Worm (Caenorhabditis elegans): ENCODE data around the gene gldi-11.
A peak's percentile ranks its signal among the peaks of the same experiment; 100 is the strongest.

gldi-11 gene

ce11 chrII:4959719-4960118 lies 14.1 kb upstream of the gldi-11 start, which contains the start of gene ulp-2:
ulp-2 (minus strand) TSS chrII:4959876.
- TF ChIP-seq lsy-2 (tag; optimal IDR thresholded peaks at IDR 0.05) (peak in 1 of 2 experiments; percentile 53), daf-8 (GFP tag; IDR thresholded peaks at IDR 0.05) (no peak), snpc-4 (tag; optimal IDR thresholded peaks at IDR 0.05) (no peak), lir-3 (tag; optimal IDR thresholded peaks at IDR 0.05) (no peak), dpl-1 (GFP tag; optimal IDR thresholded peaks at IDR 0.05) (peak; percentile 14), aha-1 (tag) (peak; percentile 96)

ce11 chrII:4955353-4955752 lies 9.8 kb upstream of the gldi-11 start, which contains the start of gene pbs-3:
pbs-3 (minus strand) TSS chrII:4955427.
- TF ChIP-seq spr-1 (tag; optimal IDR thresholded peaks at IDR 0.05) (no peak), Y5F2A.4 (GFP tag; optimal IDR thresholded peaks at IDR 0.05) (no peak), mes-2 (tag; optimal IDR thresholded peaks at IDR 0.05; ENCODE audit: poor library complexity, severe bottlenecking) (peak; percentile 95), lin-39 (tag; optimal IDR thresholded peaks at IDR 0.05) (no peak), egl-43 (GFP tag; IDR thresholded peaks at IDR 0.05) (no peak), hmg-1.1 (GFP tag; IDR thresholded peaks at IDR 0.05) (peak; percentile 43; the same call in 1 of the 2 replicates), unc-130 (GFP tag; optimal IDR thresholded peaks at IDR 0.05) (peak; percentile 83), Y48G9A.11 (GFP tag; IDR thresholded peaks at IDR 0.05) (0 out of 2 replicates have a peak, but pooled peaks have one; percentile 19), T20F7.1 (GFP tag; optimal IDR thresholded peaks at IDR 0.05) (no peak), dmd-8 (GFP tag; IDR thresholded peaks at IDR 0.05) (no peak), ctbp-1 (GFP tag; IDR thresholded peaks at IDR 0.05) (no peak), mep-1 (tag; optimal IDR thresholded peaks at IDR 0.05) (peak; percentile 77), lin-13 (GFP tag; optimal IDR thresholded peaks at IDR 0.05) (peak; percentile 58), Y75B8A.6 (GFP tag; IDR thresholded peaks at IDR 0.05) (no peak), cey-2 (tag; optimal IDR thresholded peaks at IDR 0.05; ENCODE audit: borderline replicate concordance, insufficient read depth) (no peak), F37D6.2 (tag; optimal IDR thresholded peaks at IDR 0.05) (no peak), tra-1 (GFP tag; IDR thresholded peaks at IDR 0.05) (no peak), nhr-28 (tag; optimal IDR thresholded peaks at IDR 0.05) (peak; percentile 62), unc-62 (GFP tag; optimal IDR thresholded peaks at IDR 0.05 in 1 of 2) (peak in 1 of 2 experiments; percentile 82), unc-62 (tag; optimal IDR thresholded peaks at IDR 0.05) (no peak), ama-1 (optimal IDR thresholded peaks at IDR 0.05) (peak; percentile 66), spr-3 (GFP tag; optimal IDR thresholded peaks at IDR 0.05) (no peak), nhr-10 (tag; optimal IDR thresholded peaks at IDR 0.05) (no peak), saeg-2 (GFP tag; IDR thresholded peaks at IDR 0.05) (no peak), rbr-2 (tag; optimal IDR thresholded peaks at IDR 0.05) (peak; percentile 2), php-3 (GFP tag; IDR thresholded peaks at IDR 0.05) (no peak), D1046.2 (GFP tag; IDR thresholded peaks at IDR 0.05) (no peak), F10B5.3 (tag; optimal IDR thresholded peaks at IDR 0.05) (no peak), lin-38 (GFP tag; IDR thresholded peaks at IDR 0.05) (peak; percentile 77), ztf-7 (tag; optimal IDR thresholded peaks at IDR 0.05) (no peak), pha-4 (GFP tag; IDR thresholded peaks at IDR 0.05) (no peak), pha-4 (tag; optimal IDR thresholded peaks at IDR 0.05) (no peak), daf-8 (GFP tag; IDR thresholded peaks at IDR 0.05) (no peak), ceh-32 (tag; optimal IDR thresholded peaks at IDR 0.05; ENCODE audit: poor library complexity) (no peak), hif-1 (tag; optimal IDR thresholded peaks at IDR 0.05) (peak in 1 of 2 experiments; percentile 68), nhr-76 (tag; optimal IDR thresholded peaks at IDR 0.05) (no peak), vab-7 (GFP tag; IDR thresholded peaks at IDR 0.05) (peak; percentile 54; the same call in 1 of the 2 replicates), daf-19 (GFP tag; conservative IDR thresholded peaks at IDR 0.05) (no peak), dpl-1 (GFP tag; optimal IDR thresholded peaks at IDR 0.05) (peak; percentile 67), skn-1 (tag; optimal IDR thresholded peaks at IDR 0.05) (no peak), lin-29 (GFP tag; IDR thresholded peaks at IDR 0.05) (no peak), nhr-48 (tag; optimal IDR thresholded peaks at IDR 0.05) (no peak), zfp-2 (tag; optimal IDR thresholded peaks at IDR 0.05) (no peak), ceh-62 (tag; optimal IDR thresholded peaks at IDR 0.05) (no peak), lin-15B (tag; optimal IDR thresholded peaks at IDR 0.05) (no peak), lir-3 (tag; optimal IDR thresholded peaks at IDR 0.05) (no peak), nhr-77 (tag; optimal IDR thresholded peaks at IDR 0.05) (peak; percentile 73)
